Worm (Caenorhabditis elegans) whole organism, L4/young adult: ENCODE data around the gene C03B1.13.

Experiments used
- dao-5 ChIP-seq: sonication (generic microtip); optimal IDR thresholded peaks from 2 replicates; lab custom pipeline; 2016; ENCODE audit warnings: missing genotype, missing genetic modification characterization, moderate library complexity, missing compliant biosample characterization
- him-1 ChIP-seq: sonication (generic microtip); optimal IDR thresholded peaks from 2 replicates; lab custom pipeline; 2016; ENCODE audit warnings: missing genotype, missing genetic modification reagents, missing genetic modification characterization, missing compliant biosample characterization

DNA sequence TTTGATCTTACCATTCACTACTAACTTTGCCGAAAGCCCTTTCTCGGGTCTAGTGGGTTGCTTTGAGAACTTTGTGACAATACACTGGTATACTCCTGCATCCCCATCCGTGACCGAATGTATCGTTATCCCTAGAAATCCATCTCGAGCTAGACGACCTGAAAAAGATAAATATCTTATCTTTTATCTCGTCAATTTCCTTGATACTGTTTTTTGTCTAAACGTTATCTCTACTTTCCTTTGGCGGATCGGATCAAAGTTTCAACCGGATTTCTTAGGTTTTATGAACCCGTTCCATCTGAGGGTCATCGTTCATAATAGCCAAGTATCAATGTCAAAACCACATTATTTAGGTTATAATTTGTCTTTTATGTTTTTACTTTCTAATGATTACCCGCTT lies 46.7 kb upstream of the C03B1.13 start:
- no peak for TF ChIP-seq dao-5 (tag; lab: Kevin White, UChicago)
- no peak for TF ChIP-seq him-1
